Fruit fly (Drosophila melanogaster): Measurements from ENCODE around the gene CG8132.

CG8132 gene

dm6 chr3R:9411928-9412640 lies 10.8 kb downstream of the CG8132 start, which contains the start of the genes Task7 and alpha-Man-IIa (continued):
- no peak for TF ChIP-seq CG13894 (tag; optimal IDR thresholded peaks at IDR 0.05)
- TF ChIP-seq Myb (GFP tag; optimal IDR thresholded peaks at IDR 0.05), result peak; percentile 70
- TF ChIP-seq bbx (GFP tag; IDR thresholded peaks at IDR 0.05; ENCODE audit: partially characterized antibody), result peak; percentile 42; the same call in 1 of the 2 replicates
- no peak for TF ChIP-seq CG10366 (GFP tag; IDR thresholded peaks at IDR 0.05)
- no peak for TF ChIP-seq Fer2 (tag; optimal IDR thresholded peaks at IDR 0.05)
- TF ChIP-seq ERR (GFP tag; optimal IDR thresholded peaks at IDR 0.05), result no peak
- TF ChIP-seq sqz (GFP tag; optimal IDR thresholded peaks at IDR 0.05), result peak; percentile 71
- TF ChIP-seq Dref (GFP tag; IDR thresholded peaks at IDR 0.05), result peak; percentile 66
- TF ChIP-seq luna (GFP tag; optimal IDR thresholded peaks at IDR 0.05), result no peak
- 0 out of 2 replicates have a peak, but pooled peaks have one; percentile 31 for TF ChIP-seq Bgb (GFP tag; IDR thresholded peaks at IDR 0.05; ENCODE audit: partially characterized antibody)
- TF ChIP-seq CG2116 (GFP tag; optimal IDR thresholded peaks at IDR 0.05), result peak; percentile 66
- peak; percentile 65 for TF ChIP-seq MBD-R2 (GFP tag; IDR thresholded peaks at IDR 0.05)
- peak; percentile 47; the same call in 2 of the 3 replicates for TF ChIP-seq HLH4C (GFP tag; IDR thresholded peaks at IDR 0.05; ENCODE audit: partially characterized antibody)
- TF ChIP-seq Sry-β (GFP tag; optimal IDR thresholded peaks at IDR 0.05), result peak; percentile 89
- peak; percentile 12 for TF ChIP-seq CG12659 (GFP tag; optimal IDR thresholded peaks at IDR 0.05)
- no peak for TF ChIP-seq danr (GFP tag; IDR thresholded peaks at IDR 0.05)
- TF ChIP-seq vvl (GFP tag; IDR thresholded peaks at IDR 0.05), result no peak
- no peak for TF ChIP-seq CG10543 (GFP tag; optimal IDR thresholded peaks at IDR 0.05)
- peak; percentile 42 for TF ChIP-seq CG10267 (tag; optimal IDR thresholded peaks at IDR 0.05)
- peak; percentile 83 for TF ChIP-seq sens (GFP tag)
- TF ChIP-seq E2f2 (GFP tag; IDR thresholded peaks at IDR 0.05), result peak; percentile 30; the same call in 1 of the 2 replicates
- 0 out of 3 replicates have a peak, but pooled peaks have one; percentile 7 for TF ChIP-seq CG16813 (GFP tag; IDR thresholded peaks at IDR 0.05; ENCODE audit: partially characterized antibody)
- peak; percentile 50 for TF ChIP-seq CG10462 (GFP tag; optimal IDR thresholded peaks at IDR 0.05)
- TF ChIP-seq ci (GFP tag; IDR thresholded peaks at IDR 0.05), result no peak
- peak; percentile 38 for TF ChIP-seq pzg (GFP tag; optimal IDR thresholded peaks at IDR 0.05)
- TF ChIP-seq Asciz (GFP tag; optimal IDR thresholded peaks at IDR 0.05), result no peak
- no peak for TF ChIP-seq trh (GFP tag; optimal IDR thresholded peaks at IDR 0.05)
- TF ChIP-seq BEAF-32 (GFP tag; optimal IDR thresholded peaks at IDR 0.05), result peak; percentile 46
- TF ChIP-seq CG10321 (GFP tag; IDR thresholded peaks at IDR 0.05), result no peak
- TF ChIP-seq Scr (GFP tag; IDR thresholded peaks at IDR 0.05; ENCODE audit: partially characterized antibody), result peak; percentile 55
- TF ChIP-seq YL-1 (GFP tag; optimal IDR thresholded peaks at IDR 0.05), result peak; percentile 30
- 0 out of 2 replicates have a peak, but pooled peaks have one; percentile 26 for TF ChIP-seq sna (GFP tag; IDR thresholded peaks at IDR 0.05; ENCODE audit: partially characterized antibody)
- TF ChIP-seq CG14710 (tag; optimal IDR thresholded peaks at IDR 0.05), result peak; percentile 35
- TF ChIP-seq Doc3 (GFP tag; IDR thresholded peaks at IDR 0.05; ENCODE audit: partially characterized antibody), result 0 out of 3 replicates have a peak, but pooled peaks have one; percentile 47

dm6 chr3R:9416951-9417350 lies 15.7 kb downstream of the CG8132 start:
- TF ChIP-seq Sin3A (optimal IDR thresholded peaks at IDR 0.05) (no peak), CG9437 (GFP tag; optimal IDR thresholded peaks at IDR 0.05) (peak; percentile 56)
